Worm (Caenorhabditis elegans) whole organism, late embryonic: ENCODE results near the gene tag-65.

ENCODE experiments used
- C08G9.2 ChIP-seq: sonication (generic microtip); optimal IDR thresholded peaks from 2 replicates; lab custom pipeline; 2016; ENCODE audit warnings: mild to moderate bottlenecking, missing genetic modification characterization, moderate library complexity, missing compliant biosample characterization
- ceh-18 ChIP-seq: sonication (generic microtip); optimal IDR thresholded peaks from 2 replicates; lab custom pipeline; 2016; ENCODE audit warnings: missing genetic modification characterization, missing compliant biosample characterization
- ceh-19 ChIP-seq: fragments of 200-800 bp; sonication (Bioruptor generic); optimal IDR thresholded peaks from 2 replicates; lab custom pipeline; 2018; ENCODE audit warnings: mild to moderate bottlenecking, missing genetic modification characterization, missing compliant biosample characterization
- ceh-2 ChIP-seq: sonication (generic microtip); optimal IDR thresholded peaks from 2 replicates; lab custom pipeline; 2016; ENCODE audit warnings: missing genotype, missing genetic modification characterization, missing compliant biosample characterization
- ceh-22 ChIP-seq: sonication (generic microtip); optimal IDR thresholded peaks from 2 replicates; lab custom pipeline; 2017; ENCODE audit warnings: missing biosample characterization, missing genetic modification characterization
- ceh-24 ChIP-seq: sonication (generic microtip); optimal IDR thresholded peaks from 2 replicates; lab custom pipeline; 2016; ENCODE audit warnings: mild to moderate bottlenecking, missing genetic modification characterization, missing compliant biosample characterization
- ceh-30 ChIP-seq: fragments of 150-350 bp; optimal IDR thresholded peaks from 2 replicates; lab custom pipeline; 2014; ENCODE audit warnings: missing biosample characterization, missing genetic modification characterization
- ceh-6 ChIP-seq: fragments of 200-800 bp; sonication (Bioruptor generic); optimal IDR thresholded peaks from 2 replicates; lab custom pipeline; 2018; ENCODE audit warnings: mild to moderate bottlenecking, missing genetic modification characterization, missing compliant biosample characterization
- che-1 ChIP-seq: sonication (generic microtip); optimal IDR thresholded peaks from 2 replicates; lab custom pipeline; 2016; ENCODE audit warnings: mild to moderate bottlenecking, missing genetic modification characterization, missing compliant biosample characterization
- dmd-4 ChIP-seq: sonication (generic microtip); optimal IDR thresholded peaks from 2 replicates; lab custom pipeline; 2016; ENCODE audit warnings: borderline replicate concordance, missing genetic modification characterization, missing compliant biosample characterization
- dve-1 ChIP-seq: sonication (generic microtip); optimal IDR thresholded peaks from 2 replicates; lab custom pipeline; 2017; ENCODE audit warnings: antibody characterized with exemption, mild to moderate bottlenecking, missing genetic modification characterization, missing compliant biosample characterization
- elt-2 ChIP-seq: sonication (generic microtip); optimal IDR thresholded peaks from 2 replicates; lab custom pipeline; 2016; ENCODE audit warnings: missing genetic modification reagents, missing genetic modification characterization, missing compliant biosample characterization
- ets-4 ChIP-seq: sonication (generic microtip); optimal IDR thresholded peaks from 2 replicates; lab custom pipeline; 2016; ENCODE audit warnings: missing genetic modification characterization, missing compliant biosample characterization
- fkh-10 ChIP-seq: fragments of 150-350 bp; optimal IDR thresholded peaks from 2 replicates; lab custom pipeline; 2014; ENCODE audit warnings: missing biosample characterization, missing genetic modification reagents, missing genetic modification characterization
- fkh-6 ChIP-seq: sonication (generic microtip); optimal IDR thresholded peaks from 2 replicates; lab custom pipeline; 2016; ENCODE audit warnings: missing genetic modification characterization, missing compliant biosample characterization
- gmeb-2 ChIP-seq: sonication (generic microtip); optimal IDR thresholded peaks from 2 replicates; lab custom pipeline; 2016; ENCODE audit warnings: missing genetic modification characterization, inconsistent platforms, missing compliant biosample characterization
- hlh-13 ChIP-seq: fragments of 200-800 bp; sonication (Bioruptor generic); optimal IDR thresholded peaks from 2 replicates; lab custom pipeline; 2018; ENCODE audit warnings: mild to moderate bottlenecking, missing genetic modification characterization, missing compliant biosample characterization
- hlh-15 ChIP-seq: sonication (generic microtip); optimal IDR thresholded peaks from 2 replicates; lab custom pipeline; 2016; ENCODE audit warnings: missing genetic modification characterization, missing compliant biosample characterization
- hlh-30 ChIP-seq: sonication (generic microtip); optimal IDR thresholded peaks from 2 replicates; lab custom pipeline; 2017; ENCODE audit warnings: antibody characterized with exemption, missing genetic modification characterization, missing compliant biosample characterization; ENCODE audit not compliant: insufficient read depth
- hlh-6 ChIP-seq: sonication (generic microtip); optimal IDR thresholded peaks from 2 replicates; lab custom pipeline; 2016; ENCODE audit warnings: missing genotype, missing genetic modification characterization, missing compliant biosample characterization
- lim-6 ChIP-seq: sonication (generic microtip); optimal IDR thresholded peaks from 2 replicates; lab custom pipeline; 2016; ENCODE audit warnings: missing genetic modification characterization, missing compliant biosample characterization
- lin-11 ChIP-seq: fragments of 200-800 bp; sonication (Bioruptor generic); optimal IDR thresholded peaks from 2 replicates; lab custom pipeline; 2018; ENCODE audit warnings: mild to moderate bottlenecking, missing genetic modification characterization, missing compliant biosample characterization
- mec-3 ChIP-seq: sonication (generic microtip); optimal IDR thresholded peaks from 2 replicates; lab custom pipeline; 2016; ENCODE audit warnings: borderline replicate concordance, missing genetic modification characterization, missing compliant biosample characterization
- nfya-1 ChIP-seq: sonication (generic microtip); optimal IDR thresholded peaks from 2 replicates; lab custom pipeline; 2017; ENCODE audit warnings: missing genetic modification characterization, mild to moderate bottlenecking, missing compliant biosample characterization, antibody characterized with exemption, moderate library complexity
- nhr-11 ChIP-seq: fragments of 150-350 bp; optimal IDR thresholded peaks from 2 replicates; lab custom pipeline; 2014; ENCODE audit warnings: missing biosample characterization, missing genetic modification characterization
- pag-3 ChIP-seq: sonication (generic microtip); optimal IDR thresholded peaks from 2 replicates; lab custom pipeline; 2016; ENCODE audit warnings: missing compliant biosample characterization, missing genetic modification characterization, borderline replicate concordance
- pros-1 ChIP-seq: fragments of 150-350 bp; optimal IDR thresholded peaks from 2 replicates; lab custom pipeline; 2014; ENCODE audit warnings: missing biosample characterization, missing genetic modification reagents, missing genetic modification characterization
- sox-4 ChIP-seq: sonication (generic microtip); optimal IDR thresholded peaks from 2 replicates; lab custom pipeline; 2017; ENCODE audit warnings: mild to moderate bottlenecking, missing genetic modification characterization, inconsistent platforms, missing compliant biosample characterization
- syd-9 ChIP-seq: sonication (generic microtip); optimal IDR thresholded peaks from 2 replicates; lab custom pipeline; 2016; ENCODE audit warnings: mild to moderate bottlenecking, missing genetic modification characterization, moderate library complexity, missing compliant biosample characterization
- ttx-3 ChIP-seq: sonication (generic microtip); optimal IDR thresholded peaks from 2 replicates; lab custom pipeline; 2016; ENCODE audit warnings: missing genetic modification reagents, missing genetic modification characterization, missing compliant biosample characterization
- unc-42 ChIP-seq: sonication (generic microtip); optimal IDR thresholded peaks from 2 replicates; lab custom pipeline; 2016; ENCODE audit warnings: missing genotype, missing genetic modification characterization, missing compliant biosample characterization
- unc-55 ChIP-seq: sonication (generic microtip); optimal IDR thresholded peaks from 2 replicates; lab custom pipeline; 2017; ENCODE audit warnings: missing biosample characterization, missing genetic modification reagents, missing genetic modification characterization
- zip-5 ChIP-seq: sonication (generic microtip); optimal IDR thresholded peaks from 2 replicates; lab custom pipeline; 2016; ENCODE audit warnings: missing genetic modification characterization, missing compliant biosample characterization
- ztf-16 ChIP-seq: sonication (generic microtip); optimal IDR thresholded peaks from 2 replicates; lab custom pipeline; 2017; ENCODE audit warnings: missing genetic modification characterization, missing compliant biosample characterization

Gene tag-65

ce11 chrV:13668337-13668736, 10.1 kb downstream of the tag-65 start:
- no peak for TF ChIP-seq elt-2 (tag; lab: Kevin White, UChicago)
- no peak for TF ChIP-seq hlh-30 (tag; lab: Kevin White, UChicago)
- TF ChIP-seq ceh-2: no peak
- TF ChIP-seq mec-3 (tag; lab: Kevin White, UChicago): no peak
- TF ChIP-seq ceh-24 (tag; lab: Kevin White, UChicago): no peak
- TF ChIP-seq unc-42 (tag; lab: Kevin White, UChicago): no peak
- no peak for TF ChIP-seq sox-4
- TF ChIP-seq hlh-13 (GFP tag; lab: Kevin White, UChicago): no peak
- no peak for TF ChIP-seq hlh-15 (tag; lab: Kevin White, UChicago)
- no peak for TF ChIP-seq pros-1
- TF ChIP-seq, all 69 proteins: peak for 0

DNA sequence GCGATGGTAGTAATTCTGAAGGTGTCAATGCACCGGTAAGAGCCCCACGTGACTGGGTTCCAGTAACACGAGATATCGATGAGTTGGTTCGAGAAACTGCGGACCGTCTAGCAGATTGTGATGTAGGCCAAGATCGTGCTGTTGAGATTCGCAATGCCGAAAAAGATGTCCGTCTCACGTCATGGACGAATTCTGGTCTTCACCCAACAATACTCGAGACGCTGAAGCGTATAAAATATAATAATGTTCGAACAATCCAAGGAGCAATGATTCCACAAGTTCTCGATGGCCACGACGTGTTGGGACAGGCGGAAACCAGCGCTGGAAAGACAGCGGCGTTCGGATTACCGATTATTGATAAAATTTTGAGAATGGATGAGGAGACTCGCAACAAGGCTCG, 11.9 kb downstream of the tag-65 start:
- TF ChIP-seq lin-11 (tag; lab: Kevin White, UChicago): no peak
- no peak for TF ChIP-seq mec-3 (tag; lab: Kevin White, UChicago)
- no peak for TF ChIP-seq ceh-19 (GFP tag; lab: Kevin White, UChicago)
- no peak for TF ChIP-seq syd-9 (tag; lab: Kevin White, UChicago)
- no peak for TF ChIP-seq ceh-22 (tag; lab: Kevin White, UChicago)
- no peak for TF ChIP-seq ets-4
- no peak for TF ChIP-seq unc-42 (tag; lab: Kevin White, UChicago)
- TF ChIP-seq hlh-6 (tag; lab: Kevin White, UChicago): no peak
- TF ChIP-seq ttx-3: no peak
- TF ChIP-seq fkh-6 (tag; lab: Kevin White, UChicago): no peak
- no peak for TF ChIP-seq fkh-10 (GFP tag; lab: Kevin White, UChicago)
- no peak for TF ChIP-seq dve-1
- no peak for TF ChIP-seq lim-6 (tag; lab: Kevin White, UChicago)
- no peak for TF ChIP-seq ceh-18
- no peak for TF ChIP-seq pag-3 (tag; lab: Kevin White, UChicago)
- no peak for TF ChIP-seq ztf-16 (tag; lab: Kevin White, UChicago)
- no peak for TF ChIP-seq dmd-4
- no peak for TF ChIP-seq pros-1
- TF ChIP-seq C08G9.2 (tag; lab: Kevin White, UChicago): no peak

- no peak for TF ChIP-seq ceh-30
- TF ChIP-seq zip-5 (tag; lab: Kevin White, UChicago): no peak
- no peak for TF ChIP-seq nfya-1 (tag; lab: Kevin White, UChicago)
- no peak for TF ChIP-seq nhr-11 (tag; lab: Kevin White, UChicago)
- no peak for TF ChIP-seq lin-11 (tag; lab: Kevin White, UChicago)
- no peak for TF ChIP-seq che-1 (tag; lab: Kevin White, UChicago)
- TF ChIP-seq unc-55: no peak
- no peak for TF ChIP-seq gmeb-2
- no peak for TF ChIP-seq ttx-3
Observed at ce11 chrV:13665089-13665488, 13.3 kb downstream of the tag-65 start, which contains the start of gene rde-12. TSS of gene rde-12 (plus strand) at chrV:13665389.

ce11 chrV:13664340-13664916, 14.0 kb downstream of the tag-65 start:
- TF ChIP-seq nhr-11 (tag; lab: Kevin White, UChicago): no peak
- TF ChIP-seq ceh-6 (GFP tag; lab: Kevin White, UChicago): no peak
